Fruit fly (Drosophila melanogaster): ENCODE results near the gene Wdr24.
A peak's percentile ranks its signal among the peaks of the same experiment; 100 is the strongest.

The Wdr24 gene

dm6 chr3R:29782367-29782766, 37.5 kb upstream of the Wdr24 start (continued):
- TF ChIP-seq Ssrp (tag; optimal IDR thresholded peaks at IDR 0.05): no peak
- no peak for TF ChIP-seq phol (tag; optimal IDR thresholded peaks at IDR 0.05)
- TF ChIP-seq h (optimal IDR thresholded peaks at IDR 0.05): no peak
- TF ChIP-seq CG9437 (GFP tag; optimal IDR thresholded peaks at IDR 0.05): no peak
- no peak for TF ChIP-seq H15 (GFP tag; IDR thresholded peaks at IDR 0.05)
- no peak for TF ChIP-seq kah (GFP tag; optimal IDR thresholded peaks at IDR 0.05)
- TF ChIP-seq Kr (GFP tag; optimal IDR thresholded peaks at IDR 0.05): no peak
- no peak for TF ChIP-seq CG11456 (GFP tag; IDR thresholded peaks at IDR 0.05)
- TF ChIP-seq CG12942 (GFP tag; optimal IDR thresholded peaks at IDR 0.05): no peak
- TF ChIP-seq CTCF (GFP tag; optimal IDR thresholded peaks at IDR 0.05): no peak
- peak; percentile 2 for TF ChIP-seq CG10147 (GFP tag; optimal IDR thresholded peaks at IDR 0.05)
- TF ChIP-seq usp (GFP tag; optimal IDR thresholded peaks at IDR 0.05): no peak
- no peak for TF ChIP-seq CG9932 (GFP tag; IDR thresholded peaks at IDR 0.05)
- no peak for TF ChIP-seq ems (GFP tag; optimal IDR thresholded peaks at IDR 0.05)
- no peak for TF ChIP-seq CG12219 (GFP tag; optimal IDR thresholded peaks at IDR 0.05)
- peak; percentile 71 for TF ChIP-seq Bgb (GFP tag; IDR thresholded peaks at IDR 0.05; ENCODE audit: partially characterized antibody)
- TF ChIP-seq CG15269 (tag; optimal IDR thresholded peaks at IDR 0.05): no peak
- no peak for TF ChIP-seq HmgD (GFP tag; optimal IDR thresholded peaks at IDR 0.05)
- TF ChIP-seq CG11085 (GFP tag; IDR thresholded peaks at IDR 0.05): no peak
- TF ChIP-seq schlank (tag; optimal IDR thresholded peaks at IDR 0.05): no peak
- TF ChIP-seq CG1602 (GFP tag; optimal IDR thresholded peaks at IDR 0.05): no peak
- no peak for TF ChIP-seq ttk (GFP tag; IDR thresholded peaks at IDR 0.05)
- no peak for TF ChIP-seq CG10462 (GFP tag; optimal IDR thresholded peaks at IDR 0.05)
- no peak for TF ChIP-seq corto (GFP tag; optimal IDR thresholded peaks at IDR 0.05)
- no peak for TF ChIP-seq crp (GFP tag; optimal IDR thresholded peaks at IDR 0.05)
- TF ChIP-seq az2 (GFP tag; optimal IDR thresholded peaks at IDR 0.05): no peak
- TF ChIP-seq HLHmδ (GFP tag; optimal IDR thresholded peaks at IDR 0.05): no peak
- TF ChIP-seq CG15514 (GFP tag; optimal IDR thresholded peaks at IDR 0.05): peak; percentile 82
- peak; percentile 10 for TF ChIP-seq gcm (GFP tag; optimal IDR thresholded peaks at IDR 0.05)
- no peak for TF ChIP-seq CG15011 (GFP tag; optimal IDR thresholded peaks at IDR 0.05)
- no peak for TF ChIP-seq jumu (GFP tag; optimal IDR thresholded peaks at IDR 0.05)
- TF ChIP-seq slbo (GFP tag; IDR thresholded peaks at IDR 0.05): no peak
- peak; percentile 42 for TF ChIP-seq Nf-YC (tag; optimal IDR thresholded peaks at IDR 0.05)
- TF ChIP-seq CG4820 (GFP tag; optimal IDR thresholded peaks at IDR 0.05): no peak
- no peak for TF ChIP-seq Dp (GFP tag; optimal IDR thresholded peaks at IDR 0.05)
- peak; percentile 34; the same call in 1 of the 2 replicates for TF ChIP-seq ranshi (GFP tag; IDR thresholded peaks at IDR 0.05)
- TF ChIP-seq Sry-β (GFP tag; optimal IDR thresholded peaks at IDR 0.05): no peak
- TF ChIP-seq CG8089 (GFP tag; optimal IDR thresholded peaks at IDR 0.05): no peak
- no peak for TF ChIP-seq GATAe (GFP tag; conservative IDR thresholded peaks at IDR 0.05)
- TF ChIP-seq CG11560 (tag; IDR thresholded peaks at IDR 0.05): no peak
- TF ChIP-seq luna (GFP tag; optimal IDR thresholded peaks at IDR 0.05): no peak
- TF ChIP-seq CG7745 (tag; optimal IDR thresholded peaks at IDR 0.05): no peak
- peak; percentile 29; the same call in 2 of the 3 replicates for TF ChIP-seq Opbp (GFP tag; IDR thresholded peaks at IDR 0.05; ENCODE audit: partially characterized antibody)
- no peak for TF ChIP-seq Dip3 (GFP tag; optimal IDR thresholded peaks at IDR 0.05)
- no peak for TF ChIP-seq CG15073 (GFP tag; optimal IDR thresholded peaks at IDR 0.05)
- no peak for TF ChIP-seq CG7928 (GFP tag; optimal IDR thresholded peaks at IDR 0.05)
- TF ChIP-seq unc-4 (GFP tag; IDR thresholded peaks at IDR 0.05; ENCODE audit: partially characterized antibody): peak; percentile 48
- TF ChIP-seq CG11695 (GFP tag; IDR thresholded peaks at IDR 0.05): no peak
- no peak for TF ChIP-seq CG17328 (GFP tag; IDR thresholded peaks at IDR 0.05)
- no peak for TF ChIP-seq croc (GFP tag; conservative IDR thresholded peaks at IDR 0.05)
- TF ChIP-seq CG6272 (GFP tag; IDR thresholded peaks at IDR 0.05): no peak
- no peak for TF ChIP-seq wor (GFP tag; IDR thresholded peaks at IDR 0.05)
- no peak for TF ChIP-seq CG18476 (GFP tag; optimal IDR thresholded peaks at IDR 0.05)
